Worm (Caenorhabditis elegans): Measurements from ENCODE around the gene M28.8.

- TF ChIP-seq lin-15B (tag; optimal IDR thresholded peaks at IDR 0.05) (no peak), ces-1 (GFP tag; optimal IDR thresholded peaks at IDR 0.05) (no peak), fkh-10 (GFP tag; optimal IDR thresholded peaks at IDR 0.05) (peak; percentile 15), hlh-30 (tag; optimal IDR thresholded peaks at IDR 0.05; ENCODE audit: insufficient read depth) (no peak)
Observed at ce11 chrII:10607238-10607961, 20.7 kb upstream of the M28.8 start, which contains the start of gene ccm-3.
